Worm (Caenorhabditis elegans): ENCODE measurements around the gene F58G1.2.

ce11 chrII:12923225-12923624 lies 4.4 kb upstream of the F58G1.2 start:
- no peak for TF ChIP-seq nhr-28 (tag; optimal IDR thresholded peaks at IDR 0.05)
- TF ChIP-seq ZK546.5 (tag; optimal IDR thresholded peaks at IDR 0.05), result no peak
- no peak for TF ChIP-seq lsy-12 (tag; optimal IDR thresholded peaks at IDR 0.05)
- TF ChIP-seq elt-2 (tag; optimal IDR thresholded peaks at IDR 0.05), result no peak
- TF ChIP-seq ztf-11 (tag; optimal IDR thresholded peaks at IDR 0.05), result no peak
- TF ChIP-seq fos-1 (tag; optimal IDR thresholded peaks at IDR 0.05), result no peak
- no peak for TF ChIP-seq lin-39 (tag; optimal IDR thresholded peaks at IDR 0.05)

Measured in whole organism, L3 larva.